Worm (Caenorhabditis elegans): ENCODE data around the gene clec-54.

DNA sequence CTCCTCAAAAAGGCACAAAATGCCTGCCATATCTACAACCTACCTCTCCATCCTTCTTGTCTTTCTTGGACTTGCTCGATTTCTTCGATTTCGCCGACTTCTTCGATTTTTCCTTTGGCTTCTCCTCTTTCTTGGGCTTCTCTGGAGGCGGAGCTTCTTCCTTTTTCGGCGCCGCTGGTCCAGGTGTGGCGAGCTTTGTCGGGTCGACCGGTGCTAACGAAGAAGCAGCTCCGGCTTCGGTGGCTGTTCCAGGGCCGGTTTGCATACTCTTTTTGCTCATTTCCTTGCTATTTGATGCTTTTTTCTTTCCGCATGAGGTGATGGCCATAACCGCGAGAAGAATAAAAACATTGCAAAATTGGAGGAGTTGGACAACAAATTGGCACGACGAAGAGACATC, 3.8 kb downstream of the clec-54 start:
- no peak for TF ChIP-seq W03F9.2 (tag; optimal IDR thresholded peaks at IDR 0.05)
- TF ChIP-seq him-1 (tag; optimal IDR thresholded peaks at IDR 0.05) = no peak
- TF ChIP-seq dao-5 (tag; optimal IDR thresholded peaks at IDR 0.05) = no peak

Measured in whole organism, L4/young adult.